Worm (Caenorhabditis elegans): ENCODE results near the gene C34H4.2.

Gene C34H4.2

DNA sequence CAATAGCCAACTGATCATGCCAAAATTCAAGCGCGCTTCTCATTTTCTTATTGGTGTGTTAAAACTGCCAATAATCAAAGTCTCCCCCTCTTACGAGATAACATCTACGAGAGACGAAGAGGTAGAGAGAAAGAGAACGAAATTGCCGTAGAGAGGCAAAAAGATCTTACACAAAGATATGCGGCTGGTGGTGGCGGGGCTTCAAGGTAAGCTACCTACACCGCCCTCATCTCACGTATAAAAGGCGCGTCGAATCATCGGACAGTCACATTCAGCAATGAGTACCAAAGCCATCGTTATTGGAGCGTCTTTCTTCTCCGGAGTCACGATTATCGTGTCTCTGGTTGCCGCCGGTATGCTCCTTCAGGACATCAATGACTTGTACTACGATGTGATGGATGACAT, 5.1 kb upstream of the C34H4.2 start, which contains the start of gene col-107 (continued):
- TF ChIP-seq grh-1 (GFP tag; IDR thresholded peaks at IDR 0.05): no peak
- TF ChIP-seq blmp-1 (tag; optimal IDR thresholded peaks at IDR 0.05): peak; percentile 32
- peak; percentile 1 for TF ChIP-seq nhr-71 (tag; optimal IDR thresholded peaks at IDR 0.05)
- no peak for TF ChIP-seq hlh-4 (tag; optimal IDR thresholded peaks at IDR 0.05)
- no peak for TF ChIP-seq egl-13 (tag; optimal IDR thresholded peaks at IDR 0.05)
- no peak for TF ChIP-seq mef-2 (tag; optimal IDR thresholded peaks at IDR 0.05)
- no peak for TF ChIP-seq fos-1 (tag; optimal IDR thresholded peaks at IDR 0.05)
- TF ChIP-seq dsc-1 (tag; optimal IDR thresholded peaks at IDR 0.05): no peak
- TF ChIP-seq lin-14 (GFP tag; optimal IDR thresholded peaks at IDR 0.05): peak; percentile 35
- TF ChIP-seq nhr-84 (tag; optimal IDR thresholded peaks at IDR 0.05): no peak
- no peak for TF ChIP-seq irx-1 (tag; optimal IDR thresholded peaks at IDR 0.05)
- TF ChIP-seq efl-1 (optimal IDR thresholded peaks at IDR 0.05): no peak
- peak in 1 of 2 experiments; percentile 77 for TF ChIP-seq efl-1 (GFP tag; optimal IDR thresholded peaks at IDR 0.05 in 1 of 2)
- TF ChIP-seq lin-39 (tag; optimal IDR thresholded peaks at IDR 0.05): no peak
- TF ChIP-seq lin-15B (tag; optimal IDR thresholded peaks at IDR 0.05): no peak

DNA sequence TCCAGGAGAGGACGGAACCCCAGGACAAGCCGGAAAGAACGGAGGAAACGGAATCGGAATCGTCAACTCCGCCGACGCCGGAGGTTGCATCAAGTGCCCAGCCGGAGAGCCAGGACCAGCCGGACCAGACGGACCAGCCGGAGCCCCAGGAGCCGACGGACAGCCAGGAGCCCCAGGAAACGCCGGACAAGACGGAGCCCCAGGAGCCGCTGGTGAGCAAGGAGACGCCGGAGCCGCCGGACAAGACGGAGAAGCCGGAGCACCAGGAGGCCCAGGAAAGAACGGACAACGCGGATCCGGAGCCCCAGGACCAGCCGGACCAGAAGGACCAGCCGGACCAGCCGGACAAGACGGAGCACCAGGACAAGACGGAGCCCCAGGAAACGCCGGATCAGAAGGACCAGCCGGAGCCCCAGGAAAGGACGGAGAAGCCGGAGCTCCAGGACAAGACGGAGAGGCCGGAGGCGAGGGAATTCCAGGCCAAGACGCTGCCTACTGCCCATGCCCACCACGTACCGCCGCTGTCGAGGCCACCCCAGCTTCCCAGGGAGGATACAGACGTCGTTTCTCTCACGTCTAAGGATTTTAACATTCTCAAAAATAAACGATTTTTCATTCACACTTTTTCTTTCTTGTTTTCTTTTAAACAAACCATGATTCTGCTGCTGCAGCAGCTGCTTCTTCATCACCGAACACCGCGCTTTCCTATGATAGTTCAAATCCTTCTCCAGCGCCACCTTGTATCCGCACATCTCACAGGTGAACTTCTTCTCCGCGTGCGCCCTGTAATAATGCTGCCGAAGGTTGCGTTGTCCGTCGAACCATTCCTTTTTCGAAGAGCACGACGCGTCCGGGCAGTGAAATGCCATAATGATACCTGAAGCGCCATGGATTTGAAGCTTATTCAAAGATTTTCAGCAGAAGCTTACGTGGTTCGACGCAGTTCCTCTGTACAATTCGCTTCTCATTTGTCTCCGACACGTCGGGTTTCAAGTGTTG, 4.2 kb upstream of the C34H4.2 start:
- TF ChIP-seq mdl-1 (tag; optimal IDR thresholded peaks at IDR 0.05) (no peak), rnt-1 (tag; optimal IDR thresholded peaks at IDR 0.05) (peak; percentile 2), nhr-85 (tag) (peak; percentile 71), nhr-76 (tag; optimal IDR thresholded peaks at IDR 0.05) (no peak), unc-98 (GFP tag; IDR thresholded peaks at IDR 0.05) (no peak), blmp-1 (tag; optimal IDR thresholded peaks at IDR 0.05) (no peak), alr-1 (tag; optimal IDR thresholded peaks at IDR 0.05; ENCODE audit: borderline replicate concordance) (no peak), sup-37 (GFP tag; optimal IDR thresholded peaks at IDR 0.05) (no peak), C34B4.2 (tag; optimal IDR thresholded peaks at IDR 0.05) (no peak), snu-23 (GFP tag; optimal IDR thresholded peaks at IDR 0.05) (no peak), ama-1 (optimal IDR thresholded peaks at IDR 0.05) (peak; percentile 82), mab-9 (GFP tag; IDR thresholded peaks at IDR 0.05) (no peak), nhr-77 (tag; optimal IDR thresholded peaks at IDR 0.05) (no peak), ceh-8 (GFP tag; optimal IDR thresholded peaks at IDR 0.05) (peak; percentile 72), nhr-12 (tag; optimal IDR thresholded peaks at IDR 0.05) (no peak), lin-35 (GFP tag; optimal IDR thresholded peaks at IDR 0.05) (no peak), lin-15B (tag; optimal IDR thresholded peaks at IDR 0.05) (no peak), fkh-10 (GFP tag; optimal IDR thresholded peaks at IDR 0.05) (no peak), mep-1 (tag; optimal IDR thresholded peaks at IDR 0.05) (no peak), lir-3 (tag; optimal IDR thresholded peaks at IDR 0.05; ENCODE audit: poor library complexity) (no peak), F16B12.6 (tag; optimal IDR thresholded peaks at IDR 0.05) (no peak)

DNA sequence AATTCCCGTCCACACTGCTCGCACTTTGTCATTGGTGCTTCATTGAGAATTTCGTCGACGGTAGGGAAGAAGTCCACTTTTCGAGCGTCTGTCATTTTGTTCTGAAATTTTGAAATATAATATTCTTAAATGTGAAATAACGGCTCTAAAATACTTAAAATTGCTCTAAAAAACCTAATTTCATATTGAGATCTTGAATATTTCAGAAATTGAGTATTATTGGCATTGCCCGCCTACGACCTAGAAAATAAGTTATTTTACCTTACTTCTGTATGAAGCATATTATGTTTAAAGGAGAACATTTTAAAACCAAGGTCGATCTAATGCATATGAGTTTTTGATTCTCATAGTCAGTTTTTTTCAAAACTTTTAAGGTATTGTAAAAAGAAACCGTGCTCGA, 3.4 kb upstream of the C34H4.2 start, which contains the start of gene C34H4.5:
Gene C34H4.5, minus strand, starts transcription at position 101 of the 400 bp plus-strand sequence.
- TF ChIP-seq nhr-28 (tag; optimal IDR thresholded peaks at IDR 0.05): no peak
- TF ChIP-seq hlh-4 (tag; optimal IDR thresholded peaks at IDR 0.05): no peak
- TF ChIP-seq efl-1 (optimal IDR thresholded peaks at IDR 0.05): no peak
- TF ChIP-seq efl-1 (GFP tag; optimal IDR thresholded peaks at IDR 0.05 in 1 of 2): no peak
- no peak for TF ChIP-seq lin-35 (GFP tag; optimal IDR thresholded peaks at IDR 0.05)
- TF ChIP-seq ceh-88 (GFP tag; IDR thresholded peaks at IDR 0.05): no peak
- TF ChIP-seq lir-3 (tag; optimal IDR thresholded peaks at IDR 0.05; ENCODE audit: poor library complexity): no peak
- TF ChIP-seq xbp-1 (tag; optimal IDR thresholded peaks at IDR 0.05): no peak
- TF ChIP-seq fkh-10 (GFP tag; optimal IDR thresholded peaks at IDR 0.05): no peak
- no peak for TF ChIP-seq skn-1 (tag; optimal IDR thresholded peaks at IDR 0.05)
- TF ChIP-seq lin-14 (GFP tag; optimal IDR thresholded peaks at IDR 0.05): no peak
- no peak for TF ChIP-seq nhr-19 (GFP tag; conservative IDR thresholded peaks at IDR 0.05)
- TF ChIP-seq jun-1 (tag; optimal IDR thresholded peaks at IDR 0.05): no peak
- no peak for TF ChIP-seq elt-2 (tag; optimal IDR thresholded peaks at IDR 0.05)
- no peak for TF ChIP-seq nhr-47 (tag; optimal IDR thresholded peaks at IDR 0.05)
- TF ChIP-seq fos-1 (tag; optimal IDR thresholded peaks at IDR 0.05): no peak
- TF ChIP-seq alr-1 (tag; optimal IDR thresholded peaks at IDR 0.05; ENCODE audit: borderline replicate concordance): no peak
- TF ChIP-seq ceh-90 (tag; optimal IDR thresholded peaks at IDR 0.05): no peak
